Worm (Caenorhabditis elegans): ENCODE data around the gene ape-1.
A peak's percentile ranks its signal among the peaks of the same experiment; 100 is the strongest.

Gene ape-1

DNA sequence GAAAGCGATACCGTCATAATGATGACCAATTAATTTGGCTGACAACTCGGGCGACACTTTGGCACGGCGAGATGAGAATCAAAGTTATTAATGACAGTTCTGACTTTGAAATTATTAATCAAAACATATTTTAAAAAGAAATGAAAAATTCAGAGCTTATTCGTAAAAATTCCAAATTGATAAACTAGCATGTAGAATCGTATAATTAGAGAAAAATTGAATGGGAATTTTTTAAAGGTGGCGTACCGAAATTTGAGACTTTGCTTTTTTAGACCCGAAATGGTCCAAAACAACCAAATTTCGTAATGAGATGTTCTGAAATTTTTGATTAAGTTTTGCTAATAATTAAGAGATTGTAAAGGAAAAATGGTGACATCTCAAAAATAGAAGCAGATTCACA is 50.2 kb downstream of the ape-1 start, which contains the start of gene daf-11:
Gene daf-11 (minus strand): TSS at position 101 of the 400 bp plus-strand sequence.
- no peak for TF ChIP-seq ztf-4 (tag; optimal IDR thresholded peaks at IDR 0.05)
- no peak for TF ChIP-seq lin-39 (tag; optimal IDR thresholded peaks at IDR 0.05)
- TF ChIP-seq C34F6.9 (tag; optimal IDR thresholded peaks at IDR 0.05): no peak

DNA sequence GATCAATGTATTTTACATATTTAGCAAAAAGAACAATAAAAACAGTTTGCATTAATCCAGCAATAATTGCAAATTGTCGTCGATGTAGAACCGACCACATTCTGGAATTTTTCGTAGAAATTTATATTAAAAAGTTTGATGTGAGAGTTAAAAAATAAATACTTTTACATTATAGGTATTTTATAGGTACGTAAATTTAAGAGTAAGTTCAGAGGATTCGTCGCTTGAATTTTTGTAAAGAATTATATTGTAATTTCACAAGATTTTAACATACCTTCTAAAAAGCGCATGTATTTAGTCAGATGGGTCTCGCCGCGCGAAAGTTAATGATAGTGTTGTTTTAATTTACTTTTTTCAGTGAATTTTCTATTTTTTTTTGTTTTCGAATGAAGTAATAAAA is 54.3 kb downstream of the ape-1 start, which contains the start of gene rhr-2:
Gene rhr-2 (minus strand): TSS at position 101 of the 400 bp plus-strand sequence.
- TF ChIP-seq zag-1 (tag; optimal IDR thresholded peaks at IDR 0.05) (no peak), unc-39 (tag; optimal IDR thresholded peaks at IDR 0.05) (no peak), ama-1 (optimal IDR thresholded peaks at IDR 0.05) (no peak), ztf-11 (tag; optimal IDR thresholded peaks at IDR 0.05) (no peak), ceh-82 (tag; optimal IDR thresholded peaks at IDR 0.05) (no peak), nhr-10 (tag; optimal IDR thresholded peaks at IDR 0.05) (no peak), elt-1 (tag; optimal IDR thresholded peaks at IDR 0.05) (no peak), alr-1 (tag; optimal IDR thresholded peaks at IDR 0.05) (no peak), F13H6.1 (tag; optimal IDR thresholded peaks at IDR 0.05) (no peak)

DNA sequence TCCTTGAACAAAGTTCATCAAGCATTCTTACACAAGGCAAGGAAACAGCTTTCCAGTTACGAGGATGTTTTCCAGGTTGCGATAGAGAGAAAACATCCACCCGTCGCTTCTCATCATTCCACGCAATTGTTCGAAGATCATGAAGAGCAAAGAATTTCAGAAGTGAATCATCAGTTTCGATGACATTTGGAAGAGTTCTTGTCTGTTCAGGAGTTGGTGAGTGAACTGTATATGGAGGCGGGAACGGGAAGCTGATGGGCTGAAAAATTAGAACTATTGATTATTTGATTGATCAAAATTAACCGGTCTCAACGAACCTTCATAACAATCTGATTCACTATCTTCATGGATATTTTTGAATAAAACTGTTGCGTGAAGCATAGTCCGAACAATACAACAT is 56.3 kb downstream of the ape-1 start:
- TF ChIP-seq ceh-82 (tag; optimal IDR thresholded peaks at IDR 0.05) (no peak), zag-1 (tag; optimal IDR thresholded peaks at IDR 0.05) (no peak), nhr-10 (tag; optimal IDR thresholded peaks at IDR 0.05) (no peak), sma-3 (GFP tag; optimal IDR thresholded peaks at IDR 0.05) (no peak), Y55F3AM.14 (GFP tag; optimal IDR thresholded peaks at IDR 0.05) (no peak), crh-2 (tag; optimal IDR thresholded peaks at IDR 0.05) (no peak)

DNA sequence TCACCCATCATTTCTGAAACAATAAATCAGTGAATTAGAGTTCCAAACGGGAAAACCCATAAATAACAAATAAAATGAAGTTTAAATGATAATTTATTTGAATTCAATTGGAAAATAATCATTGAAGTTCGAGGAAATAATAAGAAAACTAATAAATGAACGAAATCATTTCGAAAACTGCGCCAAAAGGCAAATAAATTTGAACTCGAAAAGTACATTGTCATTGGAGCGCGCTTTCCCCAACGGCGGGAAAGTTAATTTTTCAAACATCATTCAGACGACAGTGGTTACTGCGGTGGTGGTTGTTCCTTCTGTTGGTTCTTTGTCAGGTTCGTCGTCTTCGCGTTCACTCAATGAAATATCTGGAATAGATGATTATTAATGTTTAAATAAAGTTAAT is 57.7 kb downstream of the ape-1 start, which contains the start of gene npp-22:
Gene npp-22 (minus strand): TSS at position 13 of the 400 bp plus-strand sequence.
- TF ChIP-seq lin-11 (tag; optimal IDR thresholded peaks at IDR 0.05) (peak; percentile 56), peb-1 (tag; optimal IDR thresholded peaks at IDR 0.05) (no peak), ztf-4 (tag; optimal IDR thresholded peaks at IDR 0.05) (no peak), nhr-21 (tag; optimal IDR thresholded peaks at IDR 0.05) (peak; percentile 40), nhr-237 (tag; optimal IDR thresholded peaks at IDR 0.05) (no peak), elt-1 (tag; optimal IDR thresholded peaks at IDR 0.05) (no peak), F13H6.1 (tag; optimal IDR thresholded peaks at IDR 0.05) (peak; percentile 50), gmeb-1 (tag; optimal IDR thresholded peaks at IDR 0.05) (peak; percentile 95), unc-39 (tag; optimal IDR thresholded peaks at IDR 0.05) (no peak), crh-2 (tag; optimal IDR thresholded peaks at IDR 0.05) (peak; percentile 47), nhr-25 (tag; optimal IDR thresholded peaks at IDR 0.05) (peak; percentile 39), lsy-2 (tag; optimal IDR thresholded peaks at IDR 0.05) (peak; percentile 25 to 78), lin-13 (GFP tag; optimal IDR thresholded peaks at IDR 0.05) (peak; percentile 36), blmp-1 (tag; optimal IDR thresholded peaks at IDR 0.05; ENCODE audit: insufficient read depth) (no peak), nhr-77 (tag; optimal IDR thresholded peaks at IDR 0.05) (no peak), sma-3 (GFP tag; optimal IDR thresholded peaks at IDR 0.05) (peak; percentile 54), snpc-4 (tag; optimal IDR thresholded peaks at IDR 0.05) (no peak), nhr-129 (tag; optimal IDR thresholded peaks at IDR 0.05) (no peak), sma-9 (GFP tag; optimal IDR thresholded peaks at IDR 0.05) (peak; percentile 60), sma-9 (tag; optimal IDR thresholded peaks at IDR 0.05) (no peak), elt-3 (tag; optimal IDR thresholded peaks at IDR 0.05) (no peak), nhr-12 (tag; optimal IDR thresholded peaks at IDR 0.05) (no peak), fos-1 (tag; optimal IDR thresholded peaks at IDR 0.05) (peak; percentile 38)

Data from whole organism, L2 larva.